Worm (Caenorhabditis elegans): Measurements from ENCODE around the gene clec-54.

ce11 chrV:14460615-14461102 is 16.0 kb upstream of the clec-54 start, which contains the start of gene F08H9.2:
- TF ChIP-seq ztf-11 (tag; optimal IDR thresholded peaks at IDR 0.05) (no peak), unc-130 (GFP tag; optimal IDR thresholded peaks at IDR 0.05) (no peak), zag-1 (tag; optimal IDR thresholded peaks at IDR 0.05) (no peak), aha-1 (tag) (no peak), snpc-4 (tag; optimal IDR thresholded peaks at IDR 0.05) (no peak), fkh-10 (GFP tag; optimal IDR thresholded peaks at IDR 0.05) (no peak), ama-1 (optimal IDR thresholded peaks at IDR 0.05) (no peak), nhr-76 (tag; optimal IDR thresholded peaks at IDR 0.05) (no peak)

Data from whole organism, L4 larva.